Fruit fly (Drosophila melanogaster) whole organism, embryonic: Measurements from ENCODE around the gene gammaTub37C.

ENCODE experiments used
- Adf1 ChIP-seq: fragments of 200-800 bp; sonication (Bioruptor generic); IDR thresholded peaks from 2 replicates; pipeline ENCODE4 v1.3.6; 2022; ENCODE audit warnings: missing biosample characterization, missing genetic modification characterization
- CG10431 ChIP-seq: fragments of 200-800 bp; sonication (Bioruptor generic); optimal IDR thresholded peaks from 3 replicates; lab custom pipeline; 2018; ENCODE audit warnings: missing biosample characterization, mild to moderate bottlenecking, missing genetic modification characterization
- CG11560 ChIP-seq: fragments of 200-800 bp; sonication (Bioruptor generic); IDR thresholded peaks from 3 replicates; pipeline ENCODE4 v1.3.6; 2022; ENCODE audit warnings: missing biosample characterization, missing genetic modification characterization
- CG11723 ChIP-seq: fragments of 200-800 bp; sonication (Bioruptor generic); optimal IDR thresholded peaks from 2 replicates; lab custom pipeline; 2017; ENCODE audit warnings: missing biosample characterization, mild to moderate bottlenecking, missing genetic modification characterization
- CG13775 ChIP-seq: fragments of 200-800 bp; sonication (Bioruptor generic); optimal IDR thresholded peaks from 3 replicates; lab custom pipeline; 2017; ENCODE audit warnings: missing biosample characterization, mild to moderate bottlenecking, missing genetic modification characterization
- CG1792 ChIP-seq: fragments of 200-800 bp; sonication (Bioruptor generic); optimal IDR thresholded peaks from 2 replicates; lab custom pipeline; 2016; ENCODE audit warnings: missing biosample characterization, missing genetic modification characterization
- CG18599 ChIP-seq: fragments of 200-800 bp; sonication (Bioruptor generic); optimal IDR thresholded peaks from 3 replicates; lab custom pipeline; 2017; ENCODE audit warnings: missing biosample characterization, missing genetic modification characterization, mild to moderate bottlenecking, moderate library complexity, missing genetic modification reagents
- CG18619 ChIP-seq: fragments of 200-800 bp; sonication (Bioruptor generic); optimal IDR thresholded peaks from 3 replicates; lab custom pipeline; 2017; ENCODE audit warnings: missing biosample characterization, mild to moderate bottlenecking, missing genetic modification characterization
- CG2116 ChIP-seq: fragments of 200-800 bp; sonication (Bioruptor generic); optimal IDR thresholded peaks from 3 replicates; lab custom pipeline; 2018; ENCODE audit warnings: missing biosample characterization, mild to moderate bottlenecking, missing genetic modification characterization
- CG2129 ChIP-seq: fragments of 200-800 bp; sonication (Bioruptor generic); IDR thresholded peaks from 2 replicates; pipeline ENCODE4 v1.3.6; 2022; ENCODE audit warnings: missing biosample characterization, missing genetic modification characterization; ENCODE audit not compliant: partially characterized antibody
- CG30403 ChIP-seq: fragments of 200-800 bp; sonication (Bioruptor generic); optimal IDR thresholded peaks from 3 replicates; lab custom pipeline; 2016; ENCODE audit warnings: missing biosample characterization, missing genetic modification characterization
- CG3065 ChIP-seq: fragments of 200-800 bp; sonication (Bioruptor generic); optimal IDR thresholded peaks from 2 replicates; lab custom pipeline; 2016; ENCODE audit warnings: missing biosample characterization, missing genetic modification characterization
- CG5245 ChIP-seq: fragments of 200-800 bp; sonication (Bioruptor generic); optimal IDR thresholded peaks from 3 replicates; lab custom pipeline; 2016; ENCODE audit warnings: missing biosample characterization, missing genetic modification characterization
- Dp ChIP-seq: fragments of 200-800 bp; sonication (Bioruptor generic); optimal IDR thresholded peaks from 2 replicates; lab custom pipeline; 2018; ENCODE audit warnings: missing biosample characterization, mild to moderate bottlenecking, missing genetic modification characterization, moderate library complexity
- Fer1 ChIP-seq: fragments of 200-800 bp; sonication (Bioruptor generic); optimal IDR thresholded peaks from 2 replicates; lab custom pipeline; 2017; ENCODE audit warnings: missing biosample characterization, mild to moderate bottlenecking, missing genetic modification characterization
- Fer3 ChIP-seq: fragments of 200-800 bp; sonication (Bioruptor generic); optimal IDR thresholded peaks from 2 replicates; lab custom pipeline; 2018; ENCODE audit warnings: missing biosample characterization, mild to moderate bottlenecking, missing genetic modification characterization, moderate library complexity
- Hr3 ChIP-seq: fragments of 200-800 bp; sonication (Bioruptor generic); optimal IDR thresholded peaks from 3 replicates; lab custom pipeline; 2016; ENCODE audit warnings: missing biosample characterization, missing genetic modification characterization
- Hr78 ChIP-seq, 2 experiments: fragments of 200-800 bp in 1 of 2; fragments of >200 bp in 1 of 2; sonication (Bioruptor generic) in 1 of 2; optimal IDR thresholded peaks; 2 replicates each; lab custom pipeline; 2017 to 2019; ENCODE audit warnings: missing biosample characterization in 2 of 2, missing genetic modification characterization in 2 of 2, mild to moderate bottlenecking in 1 of 2, moderate library complexity in 1 of 2
- Jarid2 ChIP-seq: fragments of 200-800 bp; sonication (Bioruptor generic); optimal IDR thresholded peaks from 3 replicates; lab custom pipeline; 2017; ENCODE audit warnings: mild to moderate bottlenecking, missing biosample characterization, missing genetic modification reagents, missing genetic modification characterization
- Max ChIP-seq: fragments of 200-800 bp; sonication (Bioruptor generic); optimal IDR thresholded peaks from 2 replicates; lab custom pipeline; 2016; ENCODE audit warnings: missing biosample characterization, mild to moderate bottlenecking, missing genetic modification characterization
- NK7.1 ChIP-seq: fragments of 200-800 bp; sonication (Bioruptor generic); optimal IDR thresholded peaks from 3 replicates; lab custom pipeline; 2016; ENCODE audit warnings: missing biosample characterization, missing genetic modification characterization
- Nf-YC ChIP-seq: fragments of 200-800 bp; optimal IDR thresholded peaks from 3 replicates; lab custom pipeline; 2019; ENCODE audit warnings: missing biosample characterization, mild to moderate bottlenecking, missing genetic modification characterization, moderate library complexity
- Spps ChIP-seq: fragments of 200-800 bp; sonication (Bioruptor generic); optimal IDR thresholded peaks from 2 replicates; lab custom pipeline; 2018; ENCODE audit warnings: missing biosample characterization, mild to moderate bottlenecking, missing genetic modification characterization
- ab ChIP-seq: fragments of 200-800 bp; sonication (Bioruptor generic); optimal IDR thresholded peaks from 2 replicates; lab custom pipeline; 2016; ENCODE audit warnings: missing biosample characterization, missing genetic modification characterization
- ac ChIP-seq: fragments of 200-800 bp; sonication (Bioruptor generic); optimal IDR thresholded peaks from 3 replicates; lab custom pipeline; 2017; ENCODE audit warnings: missing biosample characterization, mild to moderate bottlenecking, missing genetic modification characterization
- al ChIP-seq: fragments of 200-800 bp; sonication (Bioruptor generic); IDR thresholded peaks from 2 replicates; pipeline ENCODE4 v1.3.6; 2022; ENCODE audit warnings: missing biosample characterization, missing genetic modification characterization
- croc ChIP-seq: fragments of 200-800 bp; sonication (Bioruptor generic); conservative IDR thresholded peaks from 3 replicates; pipeline ENCODE4 v1.3.6; 2022; ENCODE audit warnings: missing biosample characterization, missing genetic modification characterization
- crol ChIP-seq: fragments of 200-800 bp; sonication (Bioruptor generic); IDR thresholded peaks from 2 replicates; pipeline ENCODE4 v1.3.6; 2022; ENCODE audit warnings: missing biosample characterization, missing genetic modification characterization
- da ChIP-seq: fragments of 200-800 bp; sonication (Bioruptor generic); optimal IDR thresholded peaks from 2 replicates; lab custom pipeline; 2016; ENCODE audit warnings: missing biosample characterization, missing genetic modification characterization
- danr ChIP-seq: fragments of 200-800 bp; sonication (Bioruptor generic); IDR thresholded peaks from 2 replicates; pipeline ENCODE4 v1.3.6; 2022; ENCODE audit warnings: missing biosample characterization, missing genetic modification characterization
- dm ChIP-seq: fragments of 200-800 bp; sonication (Bioruptor generic); optimal IDR thresholded peaks from 3 replicates; lab custom pipeline; 2016; ENCODE audit warnings: missing biosample characterization, missing genetic modification characterization
- dmrt99B ChIP-seq: fragments of 200-800 bp; sonication (Bioruptor generic); optimal IDR thresholded peaks from 2 replicates; lab custom pipeline; 2018; ENCODE audit warnings: missing biosample characterization, mild to moderate bottlenecking, missing genetic modification characterization, moderate library complexity
- dysf ChIP-seq: fragments of 200-800 bp; sonication (Bioruptor generic); IDR thresholded peaks from 3 replicates; pipeline ENCODE4 v1.3.6; 2022; ENCODE audit warnings: missing biosample characterization, missing genetic modification characterization
- en ChIP-seq: fragments of 200-800 bp; sonication (Bioruptor generic); optimal IDR thresholded peaks from 2 replicates; lab custom pipeline; 2016; ENCODE audit warnings: missing biosample characterization, missing genetic modification characterization
- ewg ChIP-seq: fragments of 200-800 bp; sonication (Bioruptor generic); optimal IDR thresholded peaks from 3 replicates; lab custom pipeline; 2017; ENCODE audit warnings: mild to moderate bottlenecking, missing biosample characterization, missing genetic modification reagents, missing genetic modification characterization
- exex ChIP-seq: fragments of 200-800 bp; sonication (Bioruptor generic); optimal IDR thresholded peaks from 4 replicates; lab custom pipeline; 2018; ENCODE audit warnings: missing biosample characterization, mild to moderate bottlenecking, missing genetic modification characterization, moderate library complexity
- ftz-f1 ChIP-seq: fragments of 200-800 bp; sonication (Bioruptor generic); optimal IDR thresholded peaks from 2 replicates; lab custom pipeline; 2016; ENCODE audit warnings: missing biosample characterization, missing genetic modification characterization
- gcm ChIP-seq: fragments of 200-800 bp; sonication (Bioruptor generic); optimal IDR thresholded peaks from 2 replicates; lab custom pipeline; 2019; ENCODE audit warnings: missing biosample characterization, mild to moderate bottlenecking, missing genetic modification characterization, moderate library complexity
- hb ChIP-seq: fragments of 200-800 bp; sonication (Bioruptor generic); IDR thresholded peaks from 3 replicates; pipeline ENCODE4 v1.3.6; 2022; ENCODE audit warnings: missing biosample characterization, missing genetic modification characterization; ENCODE audit not compliant: partially characterized antibody
- ind ChIP-seq: fragments of 200-800 bp; sonication (Bioruptor generic); optimal IDR thresholded peaks from 3 replicates; lab custom pipeline; 2016; ENCODE audit warnings: missing biosample characterization, missing genetic modification characterization
- jigr1 ChIP-seq: fragments of 200-800 bp; sonication (Bioruptor generic); IDR thresholded peaks from 3 replicates; pipeline ENCODE4 v1.3.6; 2022; ENCODE audit warnings: missing biosample characterization, missing genetic modification characterization
- luna ChIP-seq: fragments of 200-800 bp; sonication (Bioruptor generic); optimal IDR thresholded peaks from 2 replicates; lab custom pipeline; 2016; ENCODE audit warnings: missing biosample characterization, missing genetic modification characterization
- mirr ChIP-seq: fragments of 200-800 bp; sonication (Bioruptor generic); optimal IDR thresholded peaks from 3 replicates; lab custom pipeline; 2018; ENCODE audit warnings: missing biosample characterization, mild to moderate bottlenecking, missing genetic modification characterization
- pho ChIP-seq: fragments of 200-800 bp; sonication (Bioruptor generic); optimal IDR thresholded peaks from 2 replicates; lab custom pipeline; 2016; ENCODE audit warnings: missing biosample characterization, missing genetic modification characterization
- pnt ChIP-seq: fragments of 200-800 bp; sonication (Bioruptor generic); optimal IDR thresholded peaks from 3 replicates; lab custom pipeline; 2016; ENCODE audit warnings: missing biosample characterization, missing genetic modification characterization
- ro ChIP-seq: fragments of 200-800 bp; sonication (Bioruptor generic); IDR thresholded peaks from 2 replicates; pipeline ENCODE4 v1.3.6; 2022; ENCODE audit warnings: missing biosample characterization, missing genetic modification characterization
- shn ChIP-seq: fragments of 200-800 bp; sonication (Bioruptor generic); optimal IDR thresholded peaks from 3 replicates; lab custom pipeline; 2016; ENCODE audit warnings: missing biosample characterization, missing genetic modification characterization
- sim ChIP-seq: fragments of 200-800 bp; sonication (Bioruptor generic); IDR thresholded peaks from 2 replicates; pipeline ENCODE4 v1.3.6; 2022; ENCODE audit warnings: missing biosample characterization, missing genetic modification characterization
- sima ChIP-seq: fragments of 200-800 bp; sonication (Bioruptor generic); optimal IDR thresholded peaks from 2 replicates; lab custom pipeline; 2016; ENCODE audit warnings: missing biosample characterization, missing genetic modification characterization
- sqz ChIP-seq: fragments of 200-800 bp; sonication (Bioruptor generic); optimal IDR thresholded peaks from 3 replicates; lab custom pipeline; 2018; ENCODE audit warnings: missing biosample characterization, mild to moderate bottlenecking, missing genetic modification characterization
- ttk ChIP-seq: fragments of 200-800 bp; sonication (Bioruptor generic); IDR thresholded peaks from 2 replicates; pipeline ENCODE4 v2.1.2; 2022; ENCODE audit warnings: missing biosample characterization, missing genetic modification characterization
- zfh2 ChIP-seq: fragments of 200-800 bp; sonication (Bioruptor generic); optimal IDR thresholded peaks from 2 replicates; lab custom pipeline; 2016; ENCODE audit warnings: missing biosample characterization, missing genetic modification characterization

The gammaTub37C gene

dm6 chr2L:19193703-19194102 is 8.2 kb upstream of the gammaTub37C start (continued):
- TF ChIP-seq Hr78 (GFP tag; optimal IDR thresholded peaks at IDR 0.05; lab: Kevin White, UChicago) (no peak), CG1792 (GFP tag; lab: Kevin White, UChicago) (no peak), ttk (GFP tag; lab: Robert Waterston, UW) (no peak), dysf (no peak), dm (GFP tag; lab: Kevin White, UChicago) (no peak), pho (GFP tag; lab: Kevin White, UChicago) (no peak), CG18599 (GFP tag; lab: Kevin White, UChicago) (no peak), sqz (GFP tag; lab: Kevin White, UChicago) (no peak), ewg (GFP tag; lab: Kevin White, UChicago) (no peak), exex (tag; lab: Kevin White, UChicago) (no peak), Max (no peak), danr (GFP tag; lab: Robert Waterston, UW) (no peak), en (GFP tag; lab: Kevin White, UChicago) (no peak), zfh2 (GFP tag; lab: Kevin White, UChicago) (no peak), ftz-f1 (GFP tag; lab: Kevin White, UChicago) (no peak), sima (GFP tag; lab: Kevin White, UChicago) (no peak), Adf1 (GFP tag; lab: Robert Waterston, UW) (no peak), CG10431 (GFP tag; lab: Kevin White, UChicago) (no peak), Nf-YC (tag; lab: Kevin White, UChicago) (no peak), hb (no peak), luna (no peak), dmrt99B (peak; percentile 8), sim (GFP tag; lab: Robert Waterston, UW) (no peak), NK7.1 (GFP tag; lab: Kevin White, UChicago) (no peak), ro (no peak), CG11723 (GFP tag; lab: Kevin White, UChicago) (no peak), jigr1 (GFP tag; lab: Robert Waterston, UW) (no peak), CG2116 (GFP tag; lab: Kevin White, UChicago) (no peak), ab (no peak), CG11560 (tag; lab: Robert Waterston, UW) (no peak), CG2129 (GFP tag; lab: Robert Waterston, UW) (no peak), CG13775 (GFP tag; lab: Kevin White, UChicago) (no peak), mirr (GFP tag; lab: Kevin White, UChicago) (no peak), Hr3 (GFP tag; lab: Kevin White, UChicago) (no peak), Jarid2 (GFP tag; lab: Kevin White, UChicago) (no peak), CG5245 (GFP tag; lab: Kevin White, UChicago) (peak; percentile 28), CG30403 (peak; percentile 1), gcm (GFP tag; lab: Kevin White, UChicago) (no peak), croc (GFP tag; lab: Robert Waterston, UW) (no peak; the same call in 2 of the 3 replicates), CG18619 (GFP tag; lab: Kevin White, UChicago) (no peak), Dp (GFP tag; lab: Kevin White, UChicago) (no peak), al (GFP tag; lab: Robert Waterston, UW) (no peak), ind (GFP tag; lab: Kevin White, UChicago) (peak; percentile 17), Fer3 (tag; lab: Kevin White, UChicago) (no peak), pnt (GFP tag; lab: Kevin White, UChicago) (peak; percentile 20), CG3065 (GFP tag; lab: Kevin White, UChicago) (no peak), da (GFP tag; lab: Kevin White, UChicago) (no peak), ac (no peak), crol (GFP tag; lab: Robert Waterston, UW) (no peak), Fer1 (GFP tag; lab: Kevin White, UChicago) (no peak), shn (no peak), Spps (tag; lab: Kevin White, UChicago) (no peak)
